Worm (Caenorhabditis elegans) whole organism, L1 larva: ENCODE data around the gene K06G5.3.

Experiments used
- C04F5.9 ChIP-seq: sonication (generic microtip); optimal IDR thresholded peaks from 2 replicates; lab custom pipeline; 2016; ENCODE audit warnings: missing genetic modification characterization, missing compliant biosample characterization
- C34B4.2 ChIP-seq: sonication (generic microtip); optimal IDR thresholded peaks from 2 replicates; lab custom pipeline; 2017; ENCODE audit warnings: mild to moderate bottlenecking, missing genetic modification characterization, missing compliant biosample characterization
- Y116A8C.19 ChIP-seq: sonication (generic microtip); optimal IDR thresholded peaks from 2 replicates; lab custom pipeline; 2016; ENCODE audit warnings: missing compliant biosample characterization, missing genetic modification characterization, borderline replicate concordance
- aha-1 ChIP-seq: fragments of 150-350 bp; optimal IDR thresholded peaks from 2 replicates; lab custom pipeline; 2014; ENCODE audit warnings: missing biosample characterization, missing genetic modification characterization
- alr-1 ChIP-seq: fragments of 200-800 bp; sonication (Bioruptor generic); optimal IDR thresholded peaks from 2 replicates; lab custom pipeline; 2018; ENCODE audit warnings: borderline replicate concordance, mild to moderate bottlenecking, missing genetic modification characterization, missing compliant biosample characterization
- ceh-63 ChIP-seq: fragments of 200-800 bp; sonication (Bioruptor generic); optimal IDR thresholded peaks from 2 replicates; lab custom pipeline; 2018; ENCODE audit warnings: mild to moderate bottlenecking, missing genetic modification characterization, missing compliant biosample characterization
- ceh-82 ChIP-seq, 3 experiments: fragments of 150-350 bp in 1 of 3; sonication (generic microtip) in 2 of 3; optimal IDR thresholded peaks; 2 replicates each; lab custom pipeline; 2014 to 2017; ENCODE audit warnings: missing biosample characterization in 3 of 3, missing genetic modification characterization in 3 of 3
- ceh-88 ChIP-seq: fragments of 200-800 bp; sonication (Bioruptor generic); IDR thresholded peaks from 2 replicates; pipeline ENCODE4 v1.3.6; 2022; ENCODE audit warnings: missing genetic modification characterization, missing compliant biosample characterization
- ces-1 ChIP-seq: fragments of 150-350 bp; optimal IDR thresholded peaks from 2 replicates; lab custom pipeline; 2014; ENCODE audit warnings: missing biosample characterization, missing genetic modification reagents, missing genetic modification characterization
- dpl-1 ChIP-seq, 3 experiments: fragments of 150-350 bp in 2 of 3; sonication (generic microtip) in 1 of 3; optimal IDR thresholded peaks; 2 replicates each; lab custom pipeline; 2014 to 2017; ENCODE audit warnings: missing biosample characterization in 3 of 3, missing genetic modification characterization in 3 of 3, missing genetic modification reagents in 3 of 3
- dsc-1 ChIP-seq: sonication (generic microtip); optimal IDR thresholded peaks from 2 replicates; lab custom pipeline; 2016; ENCODE audit warnings: mild to moderate bottlenecking, missing genetic modification characterization, missing compliant biosample characterization
- efl-1 ChIP-seq, 4 experiments: fragments of 150-350 bp; optimal IDR thresholded peaks in 3 of 4; peaks in 1 of 4; 1 replicate in 1 of 4; 2 replicates in 3 of 4; lab custom pipeline; 2014; ENCODE audit warnings: missing biosample characterization in 2 of 4, missing genetic modification characterization in 2 of 4, missing genetic modification reagents in 2 of 4
- efl-3 ChIP-seq: fragments of 200-800 bp; sonication (Bioruptor generic); optimal IDR thresholded peaks from 2 replicates; lab custom pipeline; 2018; ENCODE audit warnings: mild to moderate bottlenecking, missing genetic modification characterization, missing compliant biosample characterization
- elt-2 ChIP-seq: sonication (generic microtip); optimal IDR thresholded peaks from 2 replicates; lab custom pipeline; 2016; ENCODE audit warnings: missing genetic modification characterization, mild to moderate bottlenecking, inconsistent platforms, missing compliant biosample characterization, missing genetic modification reagents
- ets-5 ChIP-seq: fragments of 200-800 bp; sonication (Bioruptor generic); IDR thresholded peaks from 2 replicates; pipeline ENCODE4 v1.3.6; 2022; ENCODE audit warnings: missing genetic modification characterization, missing compliant biosample characterization
- fkh-10 ChIP-seq: sonication (generic microtip); optimal IDR thresholded peaks from 2 replicates; lab custom pipeline; 2017; ENCODE audit warnings: missing biosample characterization, missing genetic modification reagents, missing genetic modification characterization
- fkh-4 ChIP-seq: sonication (generic microtip); optimal IDR thresholded peaks from 2 replicates; lab custom pipeline; 2016; ENCODE audit warnings: missing compliant biosample characterization, missing genetic modification characterization, borderline replicate concordance
- fkh-8 ChIP-seq: sonication (generic microtip); optimal IDR thresholded peaks from 2 replicates; lab custom pipeline; 2016; ENCODE audit warnings: mild to moderate bottlenecking, missing genetic modification characterization, missing compliant biosample characterization
- hlh-4 ChIP-seq: sonication (generic microtip); optimal IDR thresholded peaks from 2 replicates; lab custom pipeline; 2016; ENCODE audit warnings: mild to moderate bottlenecking, missing genetic modification characterization, missing compliant biosample characterization
- hpl-2 ChIP-seq: fragments of 150-350 bp; optimal IDR thresholded peaks from 2 replicates; lab custom pipeline; 2014; ENCODE audit warnings: missing biosample characterization, missing genetic modification reagents, missing genetic modification characterization
- lin-14 ChIP-seq: fragments of 200-800 bp; sonication (Bioruptor generic); optimal IDR thresholded peaks from 2 replicates; lab custom pipeline; 2018; ENCODE audit warnings: mild to moderate bottlenecking, missing genetic modification characterization, moderate library complexity, missing compliant biosample characterization
- lin-39 ChIP-seq: fragments of 150-350 bp; optimal IDR thresholded peaks from 2 replicates; lab custom pipeline; 2014; ENCODE audit warnings: missing biosample characterization, missing genetic modification reagents, missing genetic modification characterization
- mab-9 ChIP-seq: fragments of 200-800 bp; sonication (Bioruptor generic); IDR thresholded peaks from 2 replicates; pipeline ENCODE4 v1.3.6; 2022; ENCODE audit warnings: missing genetic modification reagents, missing genetic modification characterization, missing compliant biosample characterization
- nhr-19 ChIP-seq: fragments of 200-800 bp; sonication (Bioruptor generic); conservative IDR thresholded peaks from 2 replicates; pipeline ENCODE4 v1.3.6; 2022; ENCODE audit warnings: missing genetic modification characterization, missing compliant biosample characterization
- nhr-47 ChIP-seq: sonication (generic microtip); optimal IDR thresholded peaks from 2 replicates; lab custom pipeline; 2016; ENCODE audit warnings: mild to moderate bottlenecking, missing genetic modification characterization, moderate library complexity, missing compliant biosample characterization
- nhr-71 ChIP-seq: sonication (generic microtip); optimal IDR thresholded peaks from 2 replicates; lab custom pipeline; 2016; ENCODE audit warnings: mild to moderate bottlenecking, missing genetic modification characterization, moderate library complexity, missing compliant biosample characterization
- nhr-77 ChIP-seq: fragments of 150-350 bp; optimal IDR thresholded peaks from 2 replicates; lab custom pipeline; 2014; ENCODE audit warnings: missing biosample characterization, missing genetic modification characterization
- pag-3 ChIP-seq: sonication (generic microtip); optimal IDR thresholded peaks from 2 replicates; lab custom pipeline; 2017; ENCODE audit warnings: missing genetic modification characterization, mild to moderate bottlenecking, missing compliant biosample characterization, antibody characterized with exemption, borderline replicate concordance; ENCODE audit not compliant: insufficient read depth
- pax-3 ChIP-seq: fragments of 200-800 bp; sonication (Bioruptor generic); optimal IDR thresholded peaks from 2 replicates; lab custom pipeline; 2018; ENCODE audit warnings: mild to moderate bottlenecking, missing genetic modification characterization, moderate library complexity, missing compliant biosample characterization
- snpc-4 ChIP-seq: fragments of 150-350 bp; optimal IDR thresholded peaks from 2 replicates; lab custom pipeline; 2014; ENCODE audit warnings: missing biosample characterization, missing genetic modification characterization
- sox-4 ChIP-seq: sonication (generic microtip); optimal IDR thresholded peaks from 2 replicates; lab custom pipeline; 2016; ENCODE audit warnings: missing genetic modification characterization, missing compliant biosample characterization
- tbx-2 ChIP-seq: sonication (generic microtip); optimal IDR thresholded peaks from 2 replicates; lab custom pipeline; 2016; ENCODE audit warnings: missing genetic modification characterization, missing compliant biosample characterization
- tlp-1 ChIP-seq: fragments of 150-350 bp; optimal IDR thresholded peaks from 2 replicates; lab custom pipeline; 2014; ENCODE audit warnings: missing biosample characterization, missing genetic modification characterization
- xbp-1 ChIP-seq: sonication (generic microtip); optimal IDR thresholded peaks from 2 replicates; lab custom pipeline; 2016; ENCODE audit warnings: missing genetic modification characterization, missing compliant biosample characterization
- zag-1 ChIP-seq: fragments of 150-350 bp; optimal IDR thresholded peaks from 2 replicates; lab custom pipeline; 2014; ENCODE audit warnings: missing biosample characterization, missing genetic modification characterization
- ztf-11 ChIP-seq, 2 experiments: sonication (generic microtip); optimal IDR thresholded peaks; 2 replicates each; lab custom pipeline; 2016 to 2017; ENCODE audit warnings: missing genetic modification characterization in 2 of 2, missing biosample characterization in 1 of 2, missing compliant biosample characterization in 1 of 2
- ztf-4 ChIP-seq: fragments of 150-350 bp; optimal IDR thresholded peaks from 2 replicates; lab custom pipeline; 2014; ENCODE audit warnings: missing biosample characterization, missing genetic modification characterization

K06G5.3 gene

DNA sequence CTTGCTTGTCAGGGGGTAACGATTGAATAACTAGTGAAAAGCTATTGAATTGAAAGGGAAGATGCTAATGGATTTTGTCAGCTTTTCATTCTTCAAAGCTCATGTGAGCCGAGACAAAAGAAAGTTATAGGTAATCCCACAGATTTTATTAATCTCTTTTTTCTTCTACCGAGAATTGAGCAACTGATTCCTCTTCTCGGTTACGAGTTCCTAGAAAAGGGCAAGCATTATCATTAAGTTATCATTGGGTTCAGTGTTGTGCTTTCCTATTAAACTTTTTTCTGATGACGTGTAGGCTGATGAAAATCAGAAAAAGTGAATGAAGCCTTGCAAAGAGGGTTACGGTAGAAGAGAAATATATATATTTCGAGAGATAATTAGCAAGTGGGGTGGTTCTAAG is 37.4 kb downstream of the K06G5.3 start:
- TF ChIP-seq ceh-63 (GFP tag; lab: Kevin White, UChicago) = no peak
- peak; percentile 99 for TF ChIP-seq dsc-1 (tag; lab: Kevin White, UChicago)
- TF ChIP-seq pax-3 (tag; lab: Kevin White, UChicago) = peak; percentile 84
- peak; percentile 38 for TF ChIP-seq nhr-47 (tag; lab: Kevin White, UChicago)
- no peak for TF ChIP-seq hlh-4
- no peak for TF ChIP-seq dpl-1 (GFP tag; optimal IDR thresholded peaks at IDR 0.05; lab: Kevin White, UChicago)
- TF ChIP-seq fkh-4 (tag; lab: Kevin White, UChicago) = peak; percentile 42
- TF ChIP-seq fkh-8 (tag; lab: Kevin White, UChicago) = peak; percentile 23
- TF ChIP-seq sox-4 (tag; lab: Kevin White, UChicago) = peak; percentile 73
- TF ChIP-seq nhr-71 (tag; lab: Kevin White, UChicago) = peak; percentile 39

DNA sequence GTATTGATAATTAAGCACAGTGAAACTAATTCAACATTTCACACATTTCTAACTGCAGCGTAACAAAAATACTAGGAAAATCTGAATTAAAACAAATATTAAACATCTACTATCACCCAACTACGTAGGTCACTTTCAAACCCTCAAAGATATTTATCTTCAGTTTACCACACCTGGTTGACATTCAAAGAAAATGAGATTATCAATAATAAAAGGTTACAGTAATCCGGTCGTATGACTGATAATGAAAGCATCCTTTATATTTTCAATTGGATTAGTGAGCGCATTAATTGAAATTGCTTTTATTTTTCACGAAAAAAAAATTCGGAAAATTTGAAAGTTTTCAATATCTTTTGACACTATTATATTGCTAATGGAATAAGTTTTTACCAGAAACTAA is 40.5 kb downstream of the K06G5.3 start:
- TF ChIP-seq lin-14 (GFP tag; lab: Kevin White, UChicago) (no peak), nhr-77 (tag; lab: Kevin White, UChicago) (no peak), C04F5.9 (tag; lab: Kevin White, UChicago) (no peak), sox-4 (tag; lab: Kevin White, UChicago) (peak; percentile 36), ztf-11 (tag; optimal IDR thresholded peaks at IDR 0.05; lab: Kevin White, UChicago) (no peak), ceh-88 (GFP tag; lab: Robert Waterston, UW) (no peak), alr-1 (tag; lab: Kevin White, UChicago) (no peak), ets-5 (no peak), Y116A8C.19 (tag; lab: Kevin White, UChicago) (no peak), pax-3 (tag; lab: Kevin White, UChicago) (peak; percentile 55), hpl-2 (GFP tag; lab: Kevin White, UChicago) (no peak), fkh-10 (GFP tag; lab: Kevin White, UChicago) (no peak), aha-1 (tag; lab: Kevin White, UChicago) (no peak), snpc-4 (tag; lab: Kevin White, UChicago) (no peak), dsc-1 (tag; lab: Kevin White, UChicago) (peak; percentile 88), lin-39 (no peak), pag-3 (no peak), nhr-19 (no peak), tlp-1 (tag; lab: Kevin White, UChicago) (no peak), efl-1 (optimal IDR thresholded peaks at IDR 0.05; lab: Kevin White, UChicago) (no peak), efl-1 (GFP tag; optimal IDR thresholded peaks at IDR 0.05 in 1 of 2; lab: Kevin White, UChicago) (no peak)

DNA sequence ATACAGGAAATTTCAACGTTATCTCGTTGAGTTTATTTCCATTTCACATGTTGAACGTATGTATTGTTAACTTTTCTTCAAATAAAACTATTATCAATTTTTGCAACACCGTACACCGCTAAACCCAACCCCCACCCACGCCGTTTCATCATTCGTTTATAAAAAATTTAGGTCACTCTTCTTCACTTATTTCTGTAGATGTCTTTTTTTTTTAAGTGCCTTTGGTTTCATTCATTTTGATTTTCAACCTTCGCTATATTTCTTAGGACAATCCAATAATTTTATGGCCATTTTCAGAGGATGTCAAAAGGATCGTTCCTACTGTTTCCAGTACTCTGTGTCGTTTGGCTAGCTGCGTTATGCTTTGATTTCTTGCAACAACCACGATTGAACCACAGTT is 42.9 kb downstream of the K06G5.3 start, which contains the start of gene C37E2.3:
Gene C37E2.3, plus strand, starts transcription at position 301 of the 400 bp plus-strand sequence.
- TF ChIP-seq tbx-2 (no peak), elt-2 (tag; lab: Kevin White, UChicago) (no peak), dsc-1 (tag; lab: Kevin White, UChicago) (no peak), ceh-82 (tag; optimal IDR thresholded peaks at IDR 0.05; lab: Kevin White, UChicago) (no peak), xbp-1 (tag; lab: Kevin White, UChicago) (no peak), ztf-4 (tag; lab: Kevin White, UChicago) (no peak), zag-1 (tag; lab: Kevin White, UChicago) (no peak), mab-9 (GFP tag; lab: Robert Waterston, UW) (no peak), efl-3 (GFP tag; lab: Kevin White, UChicago) (no peak), ces-1 (GFP tag; lab: Kevin White, UChicago) (no peak), C34B4.2 (tag; lab: Kevin White, UChicago) (no peak)
